Worm (Caenorhabditis elegans): Measurements from ENCODE around the gene F13B12.2.

Gene F13B12.2

DNA sequence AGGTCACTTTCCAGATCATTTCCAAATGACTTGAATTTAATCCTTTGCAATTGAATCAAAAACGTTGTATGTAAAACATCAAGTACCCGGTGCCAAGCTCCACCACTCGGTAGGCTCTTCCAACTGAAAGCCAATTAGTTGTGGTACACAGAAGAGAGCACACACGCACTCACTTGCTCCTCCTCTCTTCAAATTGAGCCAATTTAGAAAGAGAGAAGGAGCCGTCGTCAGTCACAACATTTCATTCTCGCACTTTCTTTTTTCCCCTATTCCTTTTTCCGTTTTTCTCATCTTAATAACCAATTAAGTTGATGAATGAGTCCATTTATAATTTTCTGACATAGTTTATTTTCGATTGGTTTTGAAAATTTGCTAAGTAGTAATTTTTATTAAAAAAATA lies 30.7 kb downstream of the F13B12.2 start:
- TF ChIP-seq pes-1 (GFP tag; IDR thresholded peaks at IDR 0.05): no peak
- TF ChIP-seq B0310.2 (tag; optimal IDR thresholded peaks at IDR 0.05): no peak
- no peak for TF ChIP-seq tbx-37 (GFP tag; conservative IDR thresholded peaks at IDR 0.05)
- TF ChIP-seq ama-1 (optimal IDR thresholded peaks at IDR 0.05): no peak
- no peak for TF ChIP-seq flt-1 (GFP tag; IDR thresholded peaks at IDR 0.05)
- TF ChIP-seq tra-4 (tag; optimal IDR thresholded peaks at IDR 0.05): no peak
- TF ChIP-seq aly-1 (tag; optimal IDR thresholded peaks at IDR 0.05): no peak
- TF ChIP-seq hmg-4 (GFP tag; optimal IDR thresholded peaks at IDR 0.05): no peak
- TF ChIP-seq ceh-13 (GFP tag; optimal IDR thresholded peaks at IDR 0.05): no peak
- no peak for TF ChIP-seq F13C5.2 (tag; optimal IDR thresholded peaks at IDR 0.05)
- TF ChIP-seq hmbx-1 (tag; optimal IDR thresholded peaks at IDR 0.05): no peak

ce11 chrIV:10396827-10397226 lies 32.1 kb downstream of the F13B12.2 start:
- no peak for TF ChIP-seq tbx-37 (GFP tag; conservative IDR thresholded peaks at IDR 0.05)
- TF ChIP-seq tbx-11 (GFP tag; IDR thresholded peaks at IDR 0.05): no peak
- no peak for TF ChIP-seq F13C5.2 (tag; optimal IDR thresholded peaks at IDR 0.05)
- TF ChIP-seq ceh-13 (GFP tag; optimal IDR thresholded peaks at IDR 0.05): no peak
- no peak for TF ChIP-seq sea-1 (GFP tag; conservative IDR thresholded peaks at IDR 0.05)
- no peak for TF ChIP-seq hmg-4 (GFP tag; optimal IDR thresholded peaks at IDR 0.05)
- no peak for TF ChIP-seq ets-7 (tag; optimal IDR thresholded peaks at IDR 0.05)
- no peak for TF ChIP-seq ceh-36 (tag; optimal IDR thresholded peaks at IDR 0.05)
- no peak for TF ChIP-seq aly-1 (tag; optimal IDR thresholded peaks at IDR 0.05)
- TF ChIP-seq hmbx-1 (tag; optimal IDR thresholded peaks at IDR 0.05): no peak

DNA sequence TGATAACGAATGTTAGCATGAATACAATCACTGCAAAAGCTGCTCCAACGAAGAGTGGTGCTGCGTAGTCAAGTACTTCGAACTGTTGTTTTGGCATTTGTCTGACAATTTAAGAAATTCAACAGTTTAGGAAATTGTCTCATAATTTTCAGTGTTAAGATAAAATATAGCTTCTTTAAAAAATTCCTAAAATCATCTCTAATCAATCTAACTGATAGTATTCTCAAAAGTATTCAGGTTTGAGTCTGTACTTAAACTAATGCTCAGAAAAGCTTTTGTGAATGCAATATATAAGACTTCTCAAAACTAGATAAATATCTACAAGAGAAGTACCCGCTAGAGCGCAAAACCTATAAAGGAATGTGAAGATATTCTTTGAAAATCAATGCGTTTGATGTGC lies 34.1 kb downstream of the F13B12.2 start, which contains the start of gene R10H10.4:
Gene R10H10.4, minus strand, starts transcription at position 101 of the 400 bp plus-strand sequence.
- TF ChIP-seq hnd-1 (tag; optimal IDR thresholded peaks at IDR 0.05): no peak
- no peak for TF ChIP-seq flt-1 (GFP tag; IDR thresholded peaks at IDR 0.05)
- TF ChIP-seq aly-1 (tag; optimal IDR thresholded peaks at IDR 0.05): no peak
- no peak for TF ChIP-seq F13C5.2 (tag; optimal IDR thresholded peaks at IDR 0.05)
- TF ChIP-seq B0310.2 (tag; optimal IDR thresholded peaks at IDR 0.05): no peak
- no peak for TF ChIP-seq ceh-13 (GFP tag; optimal IDR thresholded peaks at IDR 0.05)
- TF ChIP-seq ets-7 (tag; optimal IDR thresholded peaks at IDR 0.05): no peak
- no peak for TF ChIP-seq hmbx-1 (tag; optimal IDR thresholded peaks at IDR 0.05)
- TF ChIP-seq ama-1 (optimal IDR thresholded peaks at IDR 0.05): no peak
- TF ChIP-seq tra-4 (tag; optimal IDR thresholded peaks at IDR 0.05): no peak
- TF ChIP-seq pes-1 (GFP tag; IDR thresholded peaks at IDR 0.05): no peak

DNA sequence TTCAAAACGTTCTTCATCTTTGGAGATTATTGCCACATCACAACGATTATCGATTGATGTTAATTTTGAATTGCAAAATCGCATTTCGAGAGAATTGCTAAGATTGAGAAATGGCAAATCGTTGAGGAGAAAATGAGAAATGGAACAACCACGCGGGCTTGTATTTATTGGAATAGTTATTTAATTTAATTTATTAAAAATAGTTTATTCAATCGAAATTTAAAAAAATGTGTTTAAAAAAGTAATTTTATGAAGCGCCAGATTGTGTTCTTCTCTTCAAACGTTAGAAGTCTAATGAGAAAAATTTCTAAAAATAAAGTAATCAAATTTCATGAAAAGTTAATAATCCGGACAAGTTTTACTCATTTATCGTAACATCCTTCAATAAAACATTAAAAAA lies 37.1 kb downstream of the F13B12.2 start, which contains the start of gene spe-26:
Gene spe-26, minus strand, starts transcription at position 101 of the 400 bp plus-strand sequence.
- TF ChIP-seq sea-1 (GFP tag; conservative IDR thresholded peaks at IDR 0.05) (no peak), tra-4 (tag; optimal IDR thresholded peaks at IDR 0.05) (no peak), ets-7 (tag; optimal IDR thresholded peaks at IDR 0.05) (no peak), ceh-13 (GFP tag; optimal IDR thresholded peaks at IDR 0.05) (no peak), hmg-4 (GFP tag; optimal IDR thresholded peaks at IDR 0.05) (no peak), ama-1 (optimal IDR thresholded peaks at IDR 0.05) (no peak), B0310.2 (tag; optimal IDR thresholded peaks at IDR 0.05) (no peak), tbx-37 (GFP tag; conservative IDR thresholded peaks at IDR 0.05) (no peak), hnd-1 (tag; optimal IDR thresholded peaks at IDR 0.05) (no peak), flt-1 (GFP tag; IDR thresholded peaks at IDR 0.05) (no peak), hmbx-1 (tag; optimal IDR thresholded peaks at IDR 0.05) (no peak), pes-1 (GFP tag; IDR thresholded peaks at IDR 0.05) (no peak), F13C5.2 (tag; optimal IDR thresholded peaks at IDR 0.05) (no peak), ceh-36 (tag; optimal IDR thresholded peaks at IDR 0.05) (no peak), tbx-11 (GFP tag; IDR thresholded peaks at IDR 0.05) (no peak), aly-1 (tag; optimal IDR thresholded peaks at IDR 0.05) (no peak), scrt-1 (GFP tag; IDR thresholded peaks at IDR 0.05) (no peak)

ce11 chrIV:10388263-10388662 lies 40.7 kb downstream of the F13B12.2 start, which contains the start of gene R10H10.3:
TSS of gene R10H10.3 (plus strand) at chrIV:10388505.
- TF ChIP-seq aly-1 (tag; optimal IDR thresholded peaks at IDR 0.05) (no peak), tbx-11 (GFP tag; IDR thresholded peaks at IDR 0.05) (no peak), tbx-37 (GFP tag; conservative IDR thresholded peaks at IDR 0.05) (no peak), hmg-4 (GFP tag; optimal IDR thresholded peaks at IDR 0.05) (no peak), B0310.2 (tag; optimal IDR thresholded peaks at IDR 0.05) (no peak), sea-1 (GFP tag; conservative IDR thresholded peaks at IDR 0.05) (no peak), tra-4 (tag; optimal IDR thresholded peaks at IDR 0.05) (no peak), hmbx-1 (tag; optimal IDR thresholded peaks at IDR 0.05) (no peak), hnd-1 (tag; optimal IDR thresholded peaks at IDR 0.05) (no peak), pes-1 (GFP tag; IDR thresholded peaks at IDR 0.05) (no peak), ets-7 (tag; optimal IDR thresholded peaks at IDR 0.05) (no peak), F13C5.2 (tag; optimal IDR thresholded peaks at IDR 0.05) (no peak), flt-1 (GFP tag; IDR thresholded peaks at IDR 0.05) (no peak), scrt-1 (GFP tag; IDR thresholded peaks at IDR 0.05) (no peak)

DNA sequence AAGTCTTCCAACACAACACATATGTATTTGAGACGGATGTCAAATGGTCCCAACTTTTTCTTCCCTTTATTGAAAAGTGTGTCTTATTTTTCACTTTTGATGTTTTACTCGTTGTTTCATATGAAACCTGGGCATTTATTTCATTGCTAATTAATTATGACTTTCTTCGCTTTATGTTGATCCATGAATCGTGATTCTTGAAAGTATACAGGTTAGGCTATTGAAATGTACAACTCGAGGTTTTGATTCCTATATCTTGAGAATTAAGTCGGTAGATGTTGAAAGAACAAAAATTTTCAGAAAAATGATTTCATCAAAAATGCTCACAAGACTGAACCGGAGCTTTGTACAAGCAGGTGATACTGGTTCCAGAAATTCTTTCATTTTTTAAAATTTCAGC lies 41.8 kb downstream of the F13B12.2 start, which contains the start of gene nfu-1:
Gene nfu-1, plus strand, starts transcription at position 301 of the 400 bp plus-strand sequence.
- TF ChIP-seq aly-1 (tag; optimal IDR thresholded peaks at IDR 0.05) (no peak), pes-1 (GFP tag; IDR thresholded peaks at IDR 0.05) (no peak), scrt-1 (GFP tag; IDR thresholded peaks at IDR 0.05) (no peak), tra-4 (tag; optimal IDR thresholded peaks at IDR 0.05) (no peak), flt-1 (GFP tag; IDR thresholded peaks at IDR 0.05) (no peak), F13C5.2 (tag; optimal IDR thresholded peaks at IDR 0.05) (no peak), hnd-1 (tag; optimal IDR thresholded peaks at IDR 0.05) (no peak), tbx-37 (GFP tag; conservative IDR thresholded peaks at IDR 0.05) (no peak), sea-1 (GFP tag; conservative IDR thresholded peaks at IDR 0.05) (no peak), ceh-13 (GFP tag; optimal IDR thresholded peaks at IDR 0.05) (no peak), ets-7 (tag; optimal IDR thresholded peaks at IDR 0.05) (no peak)

- no peak for TF ChIP-seq F13C5.2 (tag; optimal IDR thresholded peaks at IDR 0.05)
- no peak for TF ChIP-seq tbx-11 (GFP tag; IDR thresholded peaks at IDR 0.05)
- TF ChIP-seq pes-1 (GFP tag; IDR thresholded peaks at IDR 0.05): no peak
- no peak for TF ChIP-seq ets-7 (tag; optimal IDR thresholded peaks at IDR 0.05)
- no peak for TF ChIP-seq hmbx-1 (tag; optimal IDR thresholded peaks at IDR 0.05)
- no peak for TF ChIP-seq aly-1 (tag; optimal IDR thresholded peaks at IDR 0.05)
- TF ChIP-seq ceh-36 (tag; optimal IDR thresholded peaks at IDR 0.05): no peak
- no peak for TF ChIP-seq sea-1 (GFP tag; conservative IDR thresholded peaks at IDR 0.05)
- TF ChIP-seq hmg-4 (GFP tag; optimal IDR thresholded peaks at IDR 0.05): no peak
- TF ChIP-seq ama-1 (optimal IDR thresholded peaks at IDR 0.05): no peak
- no peak for TF ChIP-seq scrt-1 (GFP tag; IDR thresholded peaks at IDR 0.05)
- no peak for TF ChIP-seq ceh-13 (GFP tag; optimal IDR thresholded peaks at IDR 0.05)
- no peak for TF ChIP-seq hnd-1 (tag; optimal IDR thresholded peaks at IDR 0.05)
- TF ChIP-seq tra-4 (tag; optimal IDR thresholded peaks at IDR 0.05): no peak
- no peak for TF ChIP-seq B0310.2 (tag; optimal IDR thresholded peaks at IDR 0.05)
- TF ChIP-seq tbx-37 (GFP tag; conservative IDR thresholded peaks at IDR 0.05): no peak
- TF ChIP-seq flt-1 (GFP tag; IDR thresholded peaks at IDR 0.05): no peak
Observed at ce11 chrIV:10382894-10383293, 46.0 kb downstream of the F13B12.2 start.

All from whole organism, early embryonic.